Comparison of ENCODE assay signal across 1 fruit fly cellular context in the genomic region with DNA sequence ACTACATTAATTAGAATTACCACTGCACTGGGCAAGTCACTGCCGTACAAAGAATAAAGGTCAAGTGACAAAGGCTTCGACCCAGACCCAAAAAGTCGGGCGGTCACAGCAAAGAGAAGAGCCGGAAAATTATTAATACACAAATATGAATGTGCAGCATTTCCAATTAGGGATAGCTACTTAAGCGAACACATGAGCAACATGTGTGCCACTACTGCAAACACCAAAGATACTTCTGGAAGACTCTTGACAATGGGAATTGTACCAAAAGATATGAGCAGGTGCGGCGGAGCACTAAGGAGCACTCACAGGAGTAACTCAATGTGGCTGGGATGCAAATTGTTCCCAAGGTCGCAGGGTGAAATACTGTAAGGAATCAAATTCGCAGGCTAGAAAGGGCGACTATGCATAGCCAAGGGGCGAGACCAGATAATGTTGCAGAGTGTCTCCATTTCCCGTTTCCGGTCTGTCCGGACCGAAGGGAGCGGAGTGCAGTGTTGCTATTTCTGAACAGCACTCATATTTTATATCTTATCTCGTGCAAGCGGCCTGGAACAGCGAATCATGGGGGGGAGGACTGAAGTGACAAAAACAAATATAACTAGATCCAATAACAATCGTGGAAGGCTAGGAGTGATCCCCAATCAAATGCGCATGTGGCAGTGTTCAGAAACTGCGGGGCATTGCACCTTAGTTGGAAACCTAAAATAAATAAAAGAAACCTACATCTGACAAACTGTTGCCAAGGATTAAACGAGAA.
A peak's percentile ranks its signal among the peaks of the same experiment; 100 is the strongest.
TF ChIP-seq lines count a peak whose summit lies in the region.

No protein-coding gene starts in this region.

TF ChIP-seq in whole organism, embryonic, 481 proteins besides CTCF, POLR2A, EP300 and RAD21 (continued from another document):
- TF ChIP-seq CG6791 (GFP tag; IDR thresholded peaks at IDR 0.05; lab: Robert Waterston, UW; ENCODE audit: partially characterized antibody) (no peak), pnt (GFP tag; optimal IDR thresholded peaks at IDR 0.05; lab: Kevin White, UChicago) (no peak), CG3281 (GFP tag; optimal IDR thresholded peaks at IDR 0.05; lab: Kevin White, UChicago) (no peak), B-H2 (GFP tag; optimal IDR thresholded peaks at IDR 0.05; lab: Kevin White, UChicago) (no peak), CG10366 (GFP tag; IDR thresholded peaks at IDR 0.05; lab: Robert Waterston, UW) (no peak), CG17912 (GFP tag; optimal IDR thresholded peaks at IDR 0.05; lab: Kevin White, UChicago) (no peak), ci (GFP tag; IDR thresholded peaks at IDR 0.05; lab: Robert Waterston, UW) (peak; percentile 36; the same call in 1 of the 3 replicates), CG6683 (GFP tag; optimal IDR thresholded peaks at IDR 0.05; lab: Kevin White, UChicago) (no peak), ara (GFP tag; IDR thresholded peaks at IDR 0.05; lab: Robert Waterston, UW) (0 out of 2 replicates have a peak, but pooled peaks have one; percentile 38), ro (GFP tag; IDR thresholded peaks at IDR 0.05; lab: Robert Waterston, UW) (no peak), CG11695 (GFP tag; IDR thresholded peaks at IDR 0.05; lab: Robert Waterston, UW) (0 out of 3 replicates have a peak, but pooled peaks have one; percentile 10), nom (GFP tag; optimal IDR thresholded peaks at IDR 0.05; lab: Kevin White, UChicago) (peak; percentile 16), pum (GFP tag; optimal IDR thresholded peaks at IDR 0.05; lab: Kevin White, UChicago) (no peak), oc (tag; optimal IDR thresholded peaks at IDR 0.05; lab: Kevin White, UChicago) (no peak), slbo (GFP tag; IDR thresholded peaks at IDR 0.05; lab: Robert Waterston, UW) (no peak), Drgx (GFP tag; IDR thresholded peaks at IDR 0.05; lab: Robert Waterston, UW) (no peak), Ada2b (GFP tag; IDR thresholded peaks at IDR 0.05; lab: Robert Waterston, UW) (no peak), Dbx (GFP tag; IDR thresholded peaks at IDR 0.05; lab: Robert Waterston, UW) (no peak), Ets97D (GFP tag; optimal IDR thresholded peaks at IDR 0.05; lab: Kevin White, UChicago) (peak; percentile 35), HLH4C (GFP tag; IDR thresholded peaks at IDR 0.05; lab: Robert Waterston, UW; ENCODE audit: partially characterized antibody) (no peak), lov (optimal IDR thresholded peaks at IDR 0.05; lab: Kevin White, UChicago) (no peak), lov (GFP tag; IDR thresholded peaks at IDR 0.05; lab: Robert Waterston, UW) (0 out of 3 replicates have a peak, but pooled peaks have one; percentile 23), Aef1 (GFP tag; IDR thresholded peaks at IDR 0.05; lab: Robert Waterston, UW) (no peak), MBD-R2 (GFP tag; IDR thresholded peaks at IDR 0.05; lab: Robert Waterston, UW) (no peak), wek (GFP tag; optimal IDR thresholded peaks at IDR 0.05; lab: Kevin White, UChicago) (peak; percentile 15), Med (GFP tag; lab: Kevin White, UChicago) (peak; percentile 7), CG8944 (GFP tag; optimal IDR thresholded peaks at IDR 0.05; lab: Kevin White, UChicago) (no peak), run (tag; optimal IDR thresholded peaks at IDR 0.05; lab: Kevin White, UChicago) (no peak), CG32767 (GFP tag; IDR thresholded peaks at IDR 0.05; lab: Robert Waterston, UW) (no peak), CG6654 (GFP tag; optimal IDR thresholded peaks at IDR 0.05; lab: Kevin White, UChicago) (no peak), chm (GFP tag; IDR thresholded peaks at IDR 0.05; lab: Robert Waterston, UW) (0 out of 2 replicates have a peak, but pooled peaks have one; percentile 27), insv (GFP tag; optimal IDR thresholded peaks at IDR 0.05; lab: Kevin White, UChicago) (peak in 1 of 2 experiments; percentile 37), HLHmδ (GFP tag; optimal IDR thresholded peaks at IDR 0.05; lab: Kevin White, UChicago) (peak; percentile 30), nmo (GFP tag; optimal IDR thresholded peaks at IDR 0.05; lab: Kevin White, UChicago) (no peak), z (GFP tag; IDR thresholded peaks at IDR 0.05; lab: Robert Waterston, UW) (0 out of 3 replicates have a peak, but pooled peaks have one; percentile 20), zfh1 (GFP tag; IDR thresholded peaks at IDR 0.05; lab: Robert Waterston, UW) (0 out of 3 replicates have a peak, but pooled peaks have one; percentile 4), Optix (GFP tag; IDR thresholded peaks at IDR 0.05; lab: Robert Waterston, UW) (no peak), HHEX (GFP tag; optimal IDR thresholded peaks at IDR 0.05; lab: Kevin White, UChicago) (peak; percentile 3), tgo (GFP tag; IDR thresholded peaks at IDR 0.05; lab: Robert Waterston, UW) (no peak), Stat92E (GFP tag; optimal IDR thresholded peaks at IDR 0.05; lab: Kevin White, UChicago) (no peak)
